Worm (Caenorhabditis elegans) whole organism, early embryonic: Measurements from ENCODE around the gene sec-61.G.
A peak's percentile ranks its signal among the peaks of the same experiment; 100 is the strongest.

ENCODE experiments used
- B0310.2 ChIP-seq: sonication (generic microtip); optimal IDR thresholded peaks from 2 replicates; lab custom pipeline; 2016; ENCODE audit warnings: mild to moderate bottlenecking, missing genetic modification characterization, missing compliant biosample characterization
- F13C5.2 ChIP-seq: sonication (generic microtip); optimal IDR thresholded peaks from 2 replicates; lab custom pipeline; 2017; ENCODE audit warnings: mild to moderate bottlenecking, missing genetic modification characterization, inconsistent platforms, missing compliant biosample characterization
- aly-1 ChIP-seq: sonication (generic microtip); optimal IDR thresholded peaks from 2 replicates; lab custom pipeline; 2016; ENCODE audit warnings: missing genetic modification characterization, missing compliant biosample characterization
- ama-1 ChIP-seq: fragments of 150-350 bp; optimal IDR thresholded peaks from 2 replicates; lab custom pipeline; 2014
- ceh-13 ChIP-seq: fragments of 200-800 bp; sonication (Bioruptor generic); optimal IDR thresholded peaks from 2 replicates; lab custom pipeline; 2018; ENCODE audit warnings: mild to moderate bottlenecking, missing genetic modification characterization, missing compliant biosample characterization
- ceh-36 ChIP-seq: sonication (generic microtip); optimal IDR thresholded peaks from 2 replicates; lab custom pipeline; 2016; ENCODE audit warnings: missing genetic modification characterization, inconsistent platforms, missing compliant biosample characterization
- ets-7 ChIP-seq: sonication (generic microtip); optimal IDR thresholded peaks from 2 replicates; lab custom pipeline; 2016; ENCODE audit warnings: missing genotype, missing genetic modification characterization, missing compliant biosample characterization
- flt-1 ChIP-seq: fragments of 200-800 bp; sonication (Bioruptor generic); IDR thresholded peaks from 2 replicates; pipeline ENCODE4 v1.3.6; 2022; ENCODE audit warnings: missing genetic modification characterization, missing compliant biosample characterization
- hmbx-1 ChIP-seq: sonication (generic microtip); optimal IDR thresholded peaks from 2 replicates; lab custom pipeline; 2016; ENCODE audit warnings: mild to moderate bottlenecking, missing genetic modification characterization, missing compliant biosample characterization
- hmg-4 ChIP-seq: fragments of 200-800 bp; sonication (Bioruptor generic); optimal IDR thresholded peaks from 2 replicates; lab custom pipeline; 2018; ENCODE audit warnings: mild to moderate bottlenecking, missing genetic modification characterization, missing compliant biosample characterization
- hnd-1 ChIP-seq: sonication (generic microtip); optimal IDR thresholded peaks from 2 replicates; lab custom pipeline; 2016; ENCODE audit warnings: missing genetic modification characterization, missing compliant biosample characterization
- pes-1 ChIP-seq: fragments of 200-800 bp; sonication (Bioruptor generic); IDR thresholded peaks from 2 replicates; pipeline ENCODE4 v1.3.6; 2022; ENCODE audit warnings: missing genetic modification reagents, missing genetic modification characterization, missing compliant biosample characterization
- scrt-1 ChIP-seq: fragments of 200-800 bp; sonication (Bioruptor generic); IDR thresholded peaks from 2 replicates; pipeline ENCODE4 v1.3.6; 2022; ENCODE audit warnings: missing genetic modification characterization, missing compliant biosample characterization
- sea-1 ChIP-seq: fragments of 200-800 bp; sonication (Bioruptor generic); conservative IDR thresholded peaks from 2 replicates; pipeline ENCODE4 v1.3.6; 2022; ENCODE audit warnings: missing genetic modification characterization, missing compliant biosample characterization
- tbx-11 ChIP-seq: fragments of 200-800 bp; sonication (Bioruptor generic); IDR thresholded peaks from 2 replicates; pipeline ENCODE4 v1.3.6; 2022; ENCODE audit warnings: missing genetic modification characterization, missing compliant biosample characterization
- tbx-37 ChIP-seq: fragments of 200-800 bp; sonication (Bioruptor generic); conservative IDR thresholded peaks from 2 replicates; pipeline ENCODE4 v1.3.6; 2022; ENCODE audit warnings: missing genetic modification reagents, missing genetic modification characterization, missing compliant biosample characterization
- tra-4 ChIP-seq: sonication (generic microtip); optimal IDR thresholded peaks from 2 replicates; lab custom pipeline; 2017; ENCODE audit warnings: missing genetic modification characterization, missing compliant biosample characterization

Gene sec-61.G

DNA sequence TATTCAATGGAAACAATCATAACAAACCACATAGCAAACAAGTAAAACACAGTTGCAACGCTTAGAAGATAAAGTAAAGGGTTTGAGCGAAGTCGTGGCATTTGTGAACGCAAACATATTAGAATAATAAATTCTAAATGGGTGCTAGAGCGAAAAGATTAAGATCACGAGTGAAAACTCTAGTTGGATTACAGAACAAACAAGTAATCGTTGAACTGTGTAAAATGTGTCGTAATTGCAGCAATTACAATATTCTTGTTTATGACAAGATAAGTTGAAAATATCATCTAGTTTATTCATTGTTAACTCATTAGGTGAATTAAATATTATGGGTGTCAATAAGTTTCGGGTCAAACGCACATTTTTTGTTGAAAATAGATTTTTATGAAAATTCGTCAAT lies 5.7 kb upstream of the sec-61.G start, which contains the start of gene F32D8.8:
F32D8.8 (minus strand) TSS at position 101 of the 400 bp plus-strand sequence.
- TF ChIP-seq ama-1 (lab: Kevin White, UChicago) (no peak), tbx-11 (GFP tag; lab: Robert Waterston, UW) (no peak), sea-1 (GFP tag; lab: Robert Waterston, UW) (no peak), B0310.2 (tag; lab: Kevin White, UChicago) (no peak), scrt-1 (GFP tag; lab: Robert Waterston, UW) (no peak), hmbx-1 (tag; lab: Kevin White, UChicago) (no peak), F13C5.2 (no peak), flt-1 (GFP tag; lab: Robert Waterston, UW) (no peak), hnd-1 (tag; lab: Kevin White, UChicago) (no peak), tra-4 (no peak), ceh-13 (no peak), tbx-37 (GFP tag; lab: Robert Waterston, UW) (no peak), pes-1 (GFP tag; lab: Robert Waterston, UW) (no peak), ets-7 (tag; lab: Kevin White, UChicago) (no peak), ceh-36 (tag; lab: Kevin White, UChicago) (no peak), aly-1 (no peak), hmg-4 (no peak)

DNA sequence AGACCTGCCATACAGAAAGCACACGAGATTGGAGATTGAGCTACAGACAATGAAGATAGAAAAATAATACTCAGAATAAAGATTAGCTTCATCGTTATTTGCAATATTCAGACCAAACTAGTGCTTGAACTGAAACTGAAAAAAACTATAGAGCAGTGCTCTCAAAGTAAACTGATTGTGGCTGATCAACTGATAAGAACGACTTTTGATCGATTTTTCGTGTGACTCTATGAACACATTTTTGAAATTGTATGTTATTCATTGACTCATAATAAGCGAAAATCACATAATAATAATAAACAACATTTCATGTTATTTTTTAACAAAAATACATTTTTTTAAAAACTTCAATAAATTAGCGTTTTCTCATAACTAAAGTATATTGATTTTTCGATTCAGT lies 4.2 kb upstream of the sec-61.G start, which contains the start of gene spp-16:
spp-16 (minus strand) TSS at position 179 of the 400 bp plus-strand sequence.
- TF ChIP-seq B0310.2 (tag; lab: Kevin White, UChicago) (no peak), scrt-1 (GFP tag; lab: Robert Waterston, UW) (no peak), hmbx-1 (tag; lab: Kevin White, UChicago) (no peak), F13C5.2 (no peak), flt-1 (GFP tag; lab: Robert Waterston, UW) (no peak), pes-1 (GFP tag; lab: Robert Waterston, UW) (no peak), tra-4 (no peak), tbx-37 (GFP tag; lab: Robert Waterston, UW) (no peak), ceh-13 (no peak), aly-1 (no peak), hnd-1 (tag; lab: Kevin White, UChicago) (no peak), ets-7 (tag; lab: Kevin White, UChicago) (no peak), ceh-36 (tag; lab: Kevin White, UChicago) (no peak), sea-1 (GFP tag; lab: Robert Waterston, UW) (no peak), ama-1 (lab: Kevin White, UChicago) (no peak), tbx-11 (GFP tag; lab: Robert Waterston, UW) (no peak), hmg-4 (no peak)

DNA sequence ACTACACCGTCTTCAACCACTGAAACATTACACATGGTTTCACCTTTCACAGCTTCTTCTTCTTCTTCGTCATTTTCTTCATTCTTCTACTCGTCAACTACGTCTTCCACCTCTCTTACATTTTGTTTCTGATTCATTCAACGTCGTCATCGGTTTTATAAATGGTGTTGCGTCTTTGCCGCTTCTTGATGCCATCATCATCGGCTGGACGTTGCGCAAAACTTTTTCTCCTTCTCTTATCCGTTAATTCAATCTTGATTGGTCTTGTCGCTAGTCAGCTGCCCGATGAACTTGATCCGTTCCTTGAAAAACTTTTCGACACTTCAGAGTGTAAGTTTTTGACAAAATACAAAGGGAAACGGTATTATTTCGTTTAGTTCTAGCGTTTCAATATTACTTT lies 1.7 kb upstream of the sec-61.G start:
- TF ChIP-seq tra-4 (no peak), ets-7 (tag; lab: Kevin White, UChicago) (no peak), scrt-1 (GFP tag; lab: Robert Waterston, UW) (no peak), ceh-13 (no peak), B0310.2 (tag; lab: Kevin White, UChicago) (no peak), aly-1 (no peak), flt-1 (GFP tag; lab: Robert Waterston, UW) (no peak), hnd-1 (tag; lab: Kevin White, UChicago) (no peak), ama-1 (lab: Kevin White, UChicago) (no peak), pes-1 (GFP tag; lab: Robert Waterston, UW) (no peak), ceh-36 (tag; lab: Kevin White, UChicago) (no peak), hmbx-1 (tag; lab: Kevin White, UChicago) (no peak), sea-1 (GFP tag; lab: Robert Waterston, UW) (no peak), F13C5.2 (no peak), tbx-11 (GFP tag; lab: Robert Waterston, UW) (no peak), tbx-37 (GFP tag; lab: Robert Waterston, UW) (no peak), hmg-4 (no peak)

DNA sequence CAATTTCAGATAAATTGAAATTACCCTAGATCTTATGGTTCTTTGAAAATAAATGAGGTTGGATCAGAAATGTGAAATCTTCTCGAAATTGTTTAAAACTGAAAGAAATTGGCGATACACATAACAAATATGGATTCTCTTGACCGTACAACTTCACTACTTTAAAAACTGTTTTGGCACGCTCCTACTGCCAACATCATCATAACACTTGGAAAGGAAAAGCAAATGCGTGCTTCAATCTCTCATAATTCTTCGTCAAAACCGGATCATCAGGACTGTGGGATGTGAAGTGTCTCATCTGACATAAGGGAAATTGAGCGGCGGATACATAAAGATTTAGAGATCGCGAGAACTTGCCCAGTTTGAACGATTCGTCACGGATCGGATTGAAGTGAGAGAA lies 1.2 kb upstream of the sec-61.G start, which contains the start of gene F32D8.7:
F32D8.7 (plus strand) TSS at position 329 of the 400 bp plus-strand sequence.
- no peak for TF ChIP-seq hnd-1 (tag; lab: Kevin White, UChicago)
- no peak for TF ChIP-seq sea-1 (GFP tag; lab: Robert Waterston, UW)
- no peak for TF ChIP-seq ama-1 (lab: Kevin White, UChicago)
- TF ChIP-seq hmbx-1 (tag; lab: Kevin White, UChicago) = no peak
- no peak for TF ChIP-seq scrt-1 (GFP tag; lab: Robert Waterston, UW)
- TF ChIP-seq B0310.2 (tag; lab: Kevin White, UChicago) = no peak
- no peak for TF ChIP-seq pes-1 (GFP tag; lab: Robert Waterston, UW)
- TF ChIP-seq tbx-11 (GFP tag; lab: Robert Waterston, UW) = no peak
- no peak for TF ChIP-seq tbx-37 (GFP tag; lab: Robert Waterston, UW)
- no peak for TF ChIP-seq F13C5.2
- TF ChIP-seq tra-4 = no peak
- TF ChIP-seq hmg-4 = no peak
- no peak for TF ChIP-seq ets-7 (tag; lab: Kevin White, UChicago)
- no peak for TF ChIP-seq flt-1 (GFP tag; lab: Robert Waterston, UW)

DNA sequence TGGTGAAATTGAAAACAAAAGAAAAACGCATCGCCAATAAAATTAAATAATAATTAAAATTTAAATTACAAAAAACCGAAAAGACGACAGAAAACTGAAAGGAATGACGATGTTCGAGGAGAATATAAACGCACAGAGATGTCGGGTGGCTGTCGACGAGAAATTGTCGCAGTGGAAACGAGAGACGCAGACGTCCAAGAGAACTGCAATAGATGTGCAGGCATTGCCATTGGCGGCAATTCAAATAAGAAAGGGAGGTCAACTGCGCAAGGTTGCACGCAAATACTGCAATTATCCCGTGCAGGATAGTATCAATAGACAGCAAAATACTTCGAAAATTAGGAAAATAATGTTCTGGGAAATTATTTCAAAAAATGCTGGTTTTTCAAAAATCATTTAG lies 229 bp upstream of the sec-61.G start:
- peak; percentile 68; the same call in 1 of the 2 replicates for TF ChIP-seq sea-1 (GFP tag; lab: Robert Waterston, UW)
- peak; percentile 82 for TF ChIP-seq hmg-4
- TF ChIP-seq ceh-13 = no peak
- no peak for TF ChIP-seq tra-4
- TF ChIP-seq F13C5.2 = peak; percentile 93
- TF ChIP-seq pes-1 (GFP tag; lab: Robert Waterston, UW) = no peak; the same call in none of the 2 replicates
- TF ChIP-seq hmbx-1 (tag; lab: Kevin White, UChicago) = no peak
- TF ChIP-seq tbx-11 (GFP tag; lab: Robert Waterston, UW) = peak; percentile 58; the same call in 1 of the 2 replicates
- no peak for TF ChIP-seq ama-1 (lab: Kevin White, UChicago)
- TF ChIP-seq scrt-1 (GFP tag; lab: Robert Waterston, UW) = peak; percentile 46; the same call in 1 of the 2 replicates
- TF ChIP-seq ceh-36 (tag; lab: Kevin White, UChicago) = no peak
- TF ChIP-seq aly-1 = no peak
- peak; percentile 53 for TF ChIP-seq hnd-1 (tag; lab: Kevin White, UChicago)
- peak; percentile 76 for TF ChIP-seq flt-1 (GFP tag; lab: Robert Waterston, UW)
- TF ChIP-seq tbx-37 (GFP tag; lab: Robert Waterston, UW) = peak; percentile 61
- TF ChIP-seq ets-7 (tag; lab: Kevin White, UChicago) = no peak
- TF ChIP-seq B0310.2 (tag; lab: Kevin White, UChicago) = peak; percentile 25

DNA sequence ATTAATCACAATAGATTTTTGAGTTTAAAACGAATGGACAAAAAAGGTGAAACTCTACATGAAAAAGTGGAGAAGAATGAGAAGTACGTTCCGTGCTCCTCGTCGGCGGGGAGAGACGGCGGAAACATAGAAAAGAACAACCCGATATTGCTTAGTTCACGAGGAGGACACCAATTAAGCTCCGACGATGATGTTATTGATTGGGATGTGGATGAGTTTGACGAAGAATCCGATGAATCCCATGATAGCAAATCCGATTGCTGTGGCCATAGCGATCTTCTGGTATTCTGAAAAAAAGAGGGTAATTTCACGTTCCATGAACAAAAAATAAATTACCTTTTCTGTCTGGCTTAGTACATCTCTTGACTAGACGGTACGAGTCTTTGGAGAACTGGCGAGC lies 237 bp downstream of the sec-61.G start:
- no peak for TF ChIP-seq ets-7 (tag; lab: Kevin White, UChicago)
- TF ChIP-seq aly-1 = no peak
- TF ChIP-seq B0310.2 (tag; lab: Kevin White, UChicago) = no peak
